Worm (Caenorhabditis elegans): ENCODE measurements around the gene fbxb-14.
"Not testable (repeated sequence)": the region's sequence is repeated elsewhere in the genome, so short reads cannot be mapped to it uniquely, and the experiment has no call there.

Gene fbxb-14

ce11 chrII:602020-602419, 19.5 kb upstream of the fbxb-14 start, which contains the start of gene nhl-3:
Gene nhl-3 (minus strand): TSS chrII:602120.
- no peak for TF ChIP-seq ztf-16 (tag; optimal IDR thresholded peaks at IDR 0.05)
- TF ChIP-seq ceh-24 (tag; optimal IDR thresholded peaks at IDR 0.05): no peak

- TF ChIP-seq pha-2 (tag; optimal IDR thresholded peaks at IDR 0.05) (no peak), nhr-11 (tag; optimal IDR thresholded peaks at IDR 0.05) (no peak), nfya-1 (tag; optimal IDR thresholded peaks at IDR 0.05) (peak; percentile 19), odd-2 (tag; optimal IDR thresholded peaks at IDR 0.05) (no peak), K09A11.1 (tag; optimal IDR thresholded peaks at IDR 0.05; ENCODE audit: insufficient read depth) (no peak), ceh-14 (tag; optimal IDR thresholded peaks at IDR 0.05) (no peak), ceh-6 (GFP tag; optimal IDR thresholded peaks at IDR 0.05) (no peak), mec-3 (tag; optimal IDR thresholded peaks at IDR 0.05; ENCODE audit: borderline replicate concordance) (no peak), sox-2 (GFP tag; IDR thresholded peaks at IDR 0.05) (no peak), ceh-30 (tag; optimal IDR thresholded peaks at IDR 0.05) (no peak), ztf-16 (tag; optimal IDR thresholded peaks at IDR 0.05) (no peak), hlh-13 (GFP tag; optimal IDR thresholded peaks at IDR 0.05) (no peak), sdc-2 (tag; optimal IDR thresholded peaks at IDR 0.05) (no peak), zip-5 (tag; optimal IDR thresholded peaks at IDR 0.05) (no peak), hlh-30 (tag; optimal IDR thresholded peaks at IDR 0.05; ENCODE audit: insufficient read depth) (peak; percentile 93), ceh-31 (tag; optimal IDR thresholded peaks at IDR 0.05) (peak; percentile 31), lin-11 (tag; optimal IDR thresholded peaks at IDR 0.05) (no peak), unc-55 (GFP tag; optimal IDR thresholded peaks at IDR 0.05) (peak; percentile 35)
These were observed 18.8 kb upstream of the fbxb-14 start for ce11 chrII:601305-601704.

ce11 chrII:596702-597101, 14.2 kb upstream of the fbxb-14 start:
- no peak for TF ChIP-seq K02D7.2 (tag; optimal IDR thresholded peaks at IDR 0.05)
- no peak for TF ChIP-seq nfya-1 (tag; optimal IDR thresholded peaks at IDR 0.05)
- TF ChIP-seq elt-2 (tag; optimal IDR thresholded peaks at IDR 0.05): no peak
- no peak for TF ChIP-seq tbx-7 (tag; optimal IDR thresholded peaks at IDR 0.05)
- TF ChIP-seq pha-2 (tag; optimal IDR thresholded peaks at IDR 0.05): no peak
- no peak for TF ChIP-seq C08G9.2 (tag; optimal IDR thresholded peaks at IDR 0.05)
- TF ChIP-seq hlh-6 (tag; optimal IDR thresholded peaks at IDR 0.05): no peak
- no peak for TF ChIP-seq gmeb-2 (tag; optimal IDR thresholded peaks at IDR 0.05)
- no peak for TF ChIP-seq ref-2 (tag; optimal IDR thresholded peaks at IDR 0.05)
- TF ChIP-seq ceh-48 (tag; optimal IDR thresholded peaks at IDR 0.05): no peak
- no peak for TF ChIP-seq ets-4 (tag; optimal IDR thresholded peaks at IDR 0.05)

- not testable (repeated sequence) for TF ChIP-seq pag-3 (tag; optimal IDR thresholded peaks at IDR 0.05; ENCODE audit: borderline replicate concordance); lin-11 (tag; optimal IDR thresholded peaks at IDR 0.05); pha-2 (tag; optimal IDR thresholded peaks at IDR 0.05)
These were observed 10.7 kb upstream of the fbxb-14 start, which contains the start of gene W08F4.1 for ce11 chrII:593221-593620. Gene W08F4.1 (plus strand): TSS chrII:593521.

ce11 chrII:591110-591509, 8.6 kb upstream of the fbxb-14 start, which contains the start of gene W08F4.10:
Gene W08F4.10 (minus strand): TSS chrII:591210.
- TF ChIP-seq ztf-16 (tag; optimal IDR thresholded peaks at IDR 0.05): no peak
- TF ChIP-seq nhr-232 (tag; optimal IDR thresholded peaks at IDR 0.05): no peak
- no peak for TF ChIP-seq npax-4 (tag; optimal IDR thresholded peaks at IDR 0.05)

ce11 chrII:587533-587932, 5.0 kb upstream of the fbxb-14 start, which contains the start of gene fbxb-34:
Gene fbxb-34 (plus strand): TSS chrII:587833.
- no peak for TF ChIP-seq nhr-11 (tag; optimal IDR thresholded peaks at IDR 0.05)
- TF ChIP-seq ceh-9 (tag; optimal IDR thresholded peaks at IDR 0.05): no peak
- no peak for TF ChIP-seq ceh-30 (tag; optimal IDR thresholded peaks at IDR 0.05)
- TF ChIP-seq K09A11.1 (tag; optimal IDR thresholded peaks at IDR 0.05; ENCODE audit: insufficient read depth): no peak
- TF ChIP-seq gmeb-2 (tag; optimal IDR thresholded peaks at IDR 0.05): no peak
- no peak for TF ChIP-seq hlh-15 (tag; optimal IDR thresholded peaks at IDR 0.05)
- TF ChIP-seq sdc-2 (tag; optimal IDR thresholded peaks at IDR 0.05): no peak
- no peak for TF ChIP-seq pax-1 (tag; optimal IDR thresholded peaks at IDR 0.05)
- TF ChIP-seq ceh-6 (GFP tag; optimal IDR thresholded peaks at IDR 0.05): no peak
- TF ChIP-seq fax-1 (tag; optimal IDR thresholded peaks at IDR 0.05): no peak
- no peak for TF ChIP-seq ama-1 (optimal IDR thresholded peaks at IDR 0.05)
- TF ChIP-seq ceh-31 (tag; optimal IDR thresholded peaks at IDR 0.05): no peak
- TF ChIP-seq pag-3 (tag; optimal IDR thresholded peaks at IDR 0.05; ENCODE audit: borderline replicate concordance): no peak
- TF ChIP-seq dve-1 (tag; optimal IDR thresholded peaks at IDR 0.05): no peak
- TF ChIP-seq ahr-1 (tag; optimal IDR thresholded peaks at IDR 0.05): no peak
- no peak for TF ChIP-seq npax-4 (tag; optimal IDR thresholded peaks at IDR 0.05)
- no peak for TF ChIP-seq ceh-14 (tag; optimal IDR thresholded peaks at IDR 0.05)
- TF ChIP-seq unc-86 (tag; optimal IDR thresholded peaks at IDR 0.05): no peak

Data from whole organism, late embryonic.